Worm (Caenorhabditis elegans) whole organism, L4/young adult: Measurements from ENCODE around the gene lrpr-1.

ENCODE experiments used
- W03F9.2 ChIP-seq: fragments of 150-350 bp; optimal IDR thresholded peaks from 2 replicates; lab custom pipeline; 2014; ENCODE audit warnings: missing biosample characterization, missing genetic modification characterization
- dao-5 ChIP-seq: sonication (generic microtip); optimal IDR thresholded peaks from 2 replicates; lab custom pipeline; 2016; ENCODE audit warnings: missing genotype, missing genetic modification characterization, moderate library complexity, missing compliant biosample characterization
- him-1 ChIP-seq: sonication (generic microtip); optimal IDR thresholded peaks from 2 replicates; lab custom pipeline; 2016; ENCODE audit warnings: missing genotype, missing genetic modification reagents, missing genetic modification characterization, missing compliant biosample characterization

- TF ChIP-seq dao-5 (no peak), him-1 (tag; lab: Kevin White, UChicago) (no peak), W03F9.2 (tag; lab: Kevin White, UChicago) (no peak)
Observed at ce11 chrV:5871759-5872158, 45.9 kb downstream of the lrpr-1 start, which contains the start of gene C02G6.2.
